Worm (Caenorhabditis elegans) whole organism, L2 larva: ENCODE data around the gene mrpl-42.

Experiments used
- C34F6.9 ChIP-seq: fragments of 150-350 bp; optimal IDR thresholded peaks from 2 replicates; lab custom pipeline; 2014; ENCODE audit warnings: missing biosample characterization, missing genetic modification characterization
- F13H6.1 ChIP-seq: sonication (generic microtip); optimal IDR thresholded peaks from 2 replicates; lab custom pipeline; 2016; ENCODE audit warnings: missing genetic modification characterization, missing compliant biosample characterization
- R02D3.7 ChIP-seq: fragments of 150-350 bp; optimal IDR thresholded peaks from 2 replicates; lab custom pipeline; 2014; ENCODE audit warnings: missing biosample characterization, missing genetic modification characterization
- Y55F3AM.14 ChIP-seq: fragments of 200-800 bp; sonication (Bioruptor generic); optimal IDR thresholded peaks from 2 replicates; lab custom pipeline; 2018; ENCODE audit warnings: mild to moderate bottlenecking, missing genetic modification characterization, missing compliant biosample characterization
- alr-1 ChIP-seq: fragments of 150-350 bp; optimal IDR thresholded peaks from 2 replicates; lab custom pipeline; 2014; ENCODE audit warnings: missing biosample characterization, missing genetic modification characterization
- ama-1 ChIP-seq: fragments of 150-350 bp; optimal IDR thresholded peaks from 2 replicates; lab custom pipeline; 2018; ENCODE audit warnings: inconsistent platforms
- blmp-1 ChIP-seq: sonication (generic microtip); optimal IDR thresholded peaks from 2 replicates; lab custom pipeline; 2017; ENCODE audit warnings: missing genetic modification characterization, mild to moderate bottlenecking, missing compliant biosample characterization, antibody characterized with exemption, moderate library complexity; ENCODE audit not compliant: insufficient read depth
- ceh-16 ChIP-seq: fragments of 150-350 bp; optimal IDR thresholded peaks from 2 replicates; lab custom pipeline; 2014; ENCODE audit warnings: missing biosample characterization, missing genetic modification characterization
- ceh-82 ChIP-seq: fragments of 150-350 bp; optimal IDR thresholded peaks from 2 replicates; lab custom pipeline; 2014; ENCODE audit warnings: missing biosample characterization, missing genetic modification characterization
- crh-2 ChIP-seq: sonication (generic microtip); optimal IDR thresholded peaks from 2 replicates; lab custom pipeline; 2017; ENCODE audit warnings: missing biosample characterization, missing genetic modification characterization
- dmd-4 ChIP-seq: sonication (generic microtip); optimal IDR thresholded peaks from 2 replicates; lab custom pipeline; 2017; ENCODE audit warnings: missing biosample characterization, missing genetic modification characterization
- egl-27 ChIP-seq: sonication (generic microtip); optimal IDR thresholded peaks from 3 replicates; lab custom pipeline; 2017; ENCODE audit warnings: missing biosample characterization, missing genetic modification reagents, missing genetic modification characterization
- elt-1 ChIP-seq: fragments of 150-350 bp; optimal IDR thresholded peaks from 2 replicates; lab custom pipeline; 2014; ENCODE audit warnings: missing biosample characterization, missing genetic modification characterization
- fos-1 ChIP-seq: fragments of 150-350 bp; optimal IDR thresholded peaks from 2 replicates; lab custom pipeline; 2014; ENCODE audit warnings: missing biosample characterization, missing genetic modification characterization
- gmeb-1 ChIP-seq: fragments of 150-350 bp; optimal IDR thresholded peaks from 2 replicates; lab custom pipeline; 2014; ENCODE audit warnings: missing biosample characterization, missing genetic modification characterization
- lin-11 ChIP-seq: fragments of 150-350 bp; sonication (generic microtip); optimal IDR thresholded peaks from 2 replicates; lab custom pipeline; 2014; ENCODE audit warnings: missing biosample characterization, missing genetic modification characterization, inconsistent platforms, mixed read lengths
- lin-13 ChIP-seq: fragments of 150-350 bp; optimal IDR thresholded peaks from 2 replicates; lab custom pipeline; 2014; ENCODE audit warnings: missing biosample characterization, missing genetic modification reagents, missing genetic modification characterization
- lin-39 ChIP-seq: fragments of 150-350 bp; optimal IDR thresholded peaks from 2 replicates; lab custom pipeline; 2014; ENCODE audit warnings: missing biosample characterization, missing genetic modification reagents, missing genetic modification characterization
- lsy-2 ChIP-seq, 2 experiments: fragments of 150-350 bp in 1 of 2; sonication (generic microtip) in 1 of 2; optimal IDR thresholded peaks; 2 replicates each; lab custom pipeline; 2014 to 2017; ENCODE audit warnings: missing biosample characterization in 2 of 2, missing genetic modification characterization in 2 of 2
- mab-5 ChIP-seq: fragments of 150-350 bp; optimal IDR thresholded peaks from 2 replicates; lab custom pipeline; 2014; ENCODE audit warnings: missing biosample characterization, missing genetic modification characterization
- mbf-1 ChIP-seq: sonication (generic microtip); optimal IDR thresholded peaks from 2 replicates; lab custom pipeline; 2017; ENCODE audit warnings: missing biosample characterization, missing genetic modification characterization
- mdl-1 ChIP-seq, 2 experiments: fragments of 150-350 bp in 1 of 2; sonication (generic microtip) in 1 of 2; optimal IDR thresholded peaks; 2 replicates each; lab custom pipeline; 2017; ENCODE audit warnings: missing biosample characterization in 2 of 2, missing genetic modification characterization in 2 of 2
- nhr-10 ChIP-seq: sonication (generic microtip); optimal IDR thresholded peaks from 2 replicates; lab custom pipeline; 2017; ENCODE audit warnings: missing biosample characterization, missing genetic modification characterization
- nhr-11 ChIP-seq: fragments of 150-350 bp; optimal IDR thresholded peaks from 2 replicates; lab custom pipeline; 2014; ENCODE audit warnings: missing biosample characterization, missing genetic modification characterization
- nhr-12 ChIP-seq: fragments of 150-350 bp; optimal IDR thresholded peaks from 2 replicates; lab custom pipeline; 2014; ENCODE audit warnings: missing biosample characterization, missing genetic modification characterization
- nhr-129 ChIP-seq: fragments of 150-350 bp; optimal IDR thresholded peaks from 2 replicates; lab custom pipeline; 2014; ENCODE audit warnings: missing biosample characterization, missing genetic modification characterization
- nhr-21 ChIP-seq: fragments of 150-350 bp; optimal IDR thresholded peaks from 2 replicates; lab custom pipeline; 2014; ENCODE audit warnings: missing biosample characterization, missing genetic modification characterization
- nhr-23 ChIP-seq: fragments of 150-350 bp; optimal IDR thresholded peaks from 2 replicates; lab custom pipeline; 2014; ENCODE audit warnings: missing biosample characterization, missing genetic modification reagents, missing genetic modification characterization
- nhr-237 ChIP-seq: fragments of 150-350 bp; optimal IDR thresholded peaks from 2 replicates; lab custom pipeline; 2014; ENCODE audit warnings: missing biosample characterization, missing genetic modification characterization
- nhr-25 ChIP-seq: fragments of 150-350 bp; sonication (generic microtip); optimal IDR thresholded peaks from 3 replicates; lab custom pipeline; 2014; ENCODE audit warnings: missing biosample characterization, missing genetic modification characterization
- nhr-6 ChIP-seq: fragments of 150-350 bp; optimal IDR thresholded peaks from 2 replicates; lab custom pipeline; 2014; ENCODE audit warnings: missing biosample characterization, missing genetic modification characterization
- nhr-77 ChIP-seq: fragments of 150-350 bp; optimal IDR thresholded peaks from 2 replicates; lab custom pipeline; 2014; ENCODE audit warnings: missing biosample characterization, missing genetic modification characterization
- peb-1 ChIP-seq: fragments of 150-350 bp; optimal IDR thresholded peaks from 2 replicates; lab custom pipeline; 2014; ENCODE audit warnings: missing biosample characterization, missing genetic modification characterization
- skn-1 ChIP-seq: sonication (generic microtip); optimal IDR thresholded peaks from 2 replicates; lab custom pipeline; 2017; ENCODE audit warnings: missing biosample characterization, missing genetic modification characterization
- sma-3 ChIP-seq: sonication (generic microtip); optimal IDR thresholded peaks from 2 replicates; lab custom pipeline; 2016; ENCODE audit warnings: missing genetic modification reagents, missing genetic modification characterization, missing compliant biosample characterization
- sma-9 ChIP-seq, 2 experiments: fragments of 150-350 bp in 1 of 2; sonication (generic microtip) in 1 of 2; optimal IDR thresholded peaks; 2 replicates each; lab custom pipeline; 2014 to 2016; ENCODE audit warnings: missing genetic modification characterization in 2 of 2, mild to moderate bottlenecking in 1 of 2, missing biosample characterization in 1 of 2, missing compliant biosample characterization in 1 of 2, missing genetic modification reagents in 1 of 2, moderate library complexity in 1 of 2
- unc-39 ChIP-seq: fragments of 150-350 bp; optimal IDR thresholded peaks from 2 replicates; lab custom pipeline; 2014; ENCODE audit warnings: missing biosample characterization, missing genetic modification characterization
- unc-55 ChIP-seq: fragments of 150-350 bp; sonication (generic microtip); optimal IDR thresholded peaks from 3 replicates; lab custom pipeline; 2014; ENCODE audit warnings: missing biosample characterization, missing genetic modification reagents, missing genetic modification characterization
- zag-1 ChIP-seq: fragments of 150-350 bp; optimal IDR thresholded peaks from 2 replicates; lab custom pipeline; 2014; ENCODE audit warnings: missing biosample characterization, missing genetic modification characterization
- ztf-1 ChIP-seq: fragments of 200-800 bp; sonication (Bioruptor generic); conservative IDR thresholded peaks from 2 replicates; pipeline ENCODE4 v1.3.6; 2022; ENCODE audit warnings: missing genetic modification characterization, missing compliant biosample characterization
- ztf-11 ChIP-seq: sonication (generic microtip); optimal IDR thresholded peaks from 2 replicates; lab custom pipeline; 2017; ENCODE audit warnings: missing biosample characterization, missing genetic modification characterization

mrpl-42 gene

DNA sequence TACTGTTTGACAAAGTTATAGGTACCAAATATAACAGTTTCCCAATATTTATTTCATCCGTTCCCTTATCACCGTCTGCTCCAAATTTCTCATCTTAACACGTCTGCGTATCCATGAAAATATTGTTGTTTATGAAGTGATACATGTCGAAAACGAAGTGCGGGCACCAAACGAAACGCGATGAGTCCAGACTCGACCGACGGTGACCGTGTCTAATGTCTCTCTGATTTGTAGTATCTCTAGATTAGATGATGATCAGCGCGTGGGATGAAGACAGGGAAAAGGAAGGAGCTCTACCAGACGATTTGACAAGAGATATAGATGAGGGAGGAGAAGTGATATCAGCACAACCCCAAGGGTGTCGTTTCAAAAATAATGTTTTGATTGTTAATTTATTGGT lies 14.1 kb downstream of the mrpl-42 start:
- no peak for TF ChIP-seq nhr-23 (tag; lab: Kevin White, UChicago)
- TF ChIP-seq C34F6.9, result peak; percentile 24
- no peak for TF ChIP-seq mdl-1 (tag; optimal IDR thresholded peaks at IDR 0.05; lab: Kevin White, UChicago)
- no peak for TF ChIP-seq ceh-82 (tag; lab: Kevin White, UChicago)
- TF ChIP-seq gmeb-1 (tag; lab: Kevin White, UChicago), result no peak
- TF ChIP-seq fos-1 (tag; lab: Kevin White, UChicago), result no peak
- TF ChIP-seq lin-13, result no peak
- TF ChIP-seq sma-9 (GFP tag; optimal IDR thresholded peaks at IDR 0.05; lab: Kevin White, UChicago), result peak; percentile 52
- TF ChIP-seq sma-9 (tag; optimal IDR thresholded peaks at IDR 0.05; lab: Kevin White, UChicago), result no peak
- TF ChIP-seq ama-1, result no peak
- no peak for TF ChIP-seq elt-1
- TF ChIP-seq ztf-1 (GFP tag; lab: Robert Waterston, UW), result no peak
- no peak for TF ChIP-seq unc-39 (tag; lab: Kevin White, UChicago)
- TF ChIP-seq nhr-21 (tag; lab: Kevin White, UChicago), result no peak
- no peak for TF ChIP-seq nhr-12 (tag; lab: Kevin White, UChicago)
- TF ChIP-seq skn-1 (tag; lab: Kevin White, UChicago), result no peak
- no peak for TF ChIP-seq alr-1
- TF ChIP-seq F13H6.1 (tag; lab: Kevin White, UChicago), result peak; percentile 70
- no peak for TF ChIP-seq lin-11 (tag; lab: Kevin White, UChicago)
- TF ChIP-seq unc-55, result no peak
- peak; percentile 50 for TF ChIP-seq nhr-129
- TF ChIP-seq dmd-4 (tag; lab: Kevin White, UChicago), result no peak
- TF ChIP-seq nhr-77 (tag; lab: Kevin White, UChicago), result no peak
- no peak for TF ChIP-seq R02D3.7 (tag; lab: Kevin White, UChicago)
- no peak for TF ChIP-seq nhr-10
- no peak for TF ChIP-seq mbf-1
- peak in 1 of 2 experiments; percentile 36 for TF ChIP-seq lsy-2 (tag; optimal IDR thresholded peaks at IDR 0.05; lab: Kevin White, UChicago)
- TF ChIP-seq peb-1, result no peak
- TF ChIP-seq zag-1 (tag; lab: Kevin White, UChicago), result no peak
- TF ChIP-seq crh-2, result no peak
- TF ChIP-seq, all 48 proteins: peak for 5

- TF ChIP-seq mbf-1 (no peak), lin-11 (tag; lab: Kevin White, UChicago) (no peak), lin-39 (tag; lab: Kevin White, UChicago) (no peak), nhr-237 (no peak), nhr-25 (tag; lab: Kevin White, UChicago) (no peak), zag-1 (tag; lab: Kevin White, UChicago) (no peak), nhr-11 (tag; lab: Kevin White, UChicago) (no peak), gmeb-1 (tag; lab: Kevin White, UChicago) (no peak), R02D3.7 (tag; lab: Kevin White, UChicago) (no peak), lin-13 (no peak), unc-55 (no peak), dmd-4 (tag; lab: Kevin White, UChicago) (no peak), nhr-10 (no peak), egl-27 (tag; lab: Kevin White, UChicago) (no peak), peb-1 (no peak), blmp-1 (no peak), sma-3 (GFP tag; lab: Kevin White, UChicago) (no peak), Y55F3AM.14 (GFP tag; lab: Kevin White, UChicago) (no peak), nhr-21 (tag; lab: Kevin White, UChicago) (no peak), ceh-82 (tag; lab: Kevin White, UChicago) (no peak), mdl-1 (tag; optimal IDR thresholded peaks at IDR 0.05; lab: Kevin White, UChicago) (no peak), mab-5 (tag; lab: Kevin White, UChicago) (no peak), ceh-16 (no peak), lsy-2 (tag; optimal IDR thresholded peaks at IDR 0.05; lab: Kevin White, UChicago) (peak in 1 of 2 experiments; percentile 26), crh-2 (no peak), fos-1 (tag; lab: Kevin White, UChicago) (no peak), nhr-6 (tag; lab: Kevin White, UChicago) (no peak), ztf-11 (tag; lab: Kevin White, UChicago) (no peak), nhr-12 (tag; lab: Kevin White, UChicago) (no peak), unc-39 (tag; lab: Kevin White, UChicago) (no peak), sma-9 (GFP tag; optimal IDR thresholded peaks at IDR 0.05; lab: Kevin White, UChicago) (peak; percentile 19), sma-9 (tag; optimal IDR thresholded peaks at IDR 0.05; lab: Kevin White, UChicago) (no peak), F13H6.1 (tag; lab: Kevin White, UChicago) (no peak), C34F6.9 (peak; percentile 11), alr-1 (no peak), nhr-129 (peak; percentile 36)
- TF ChIP-seq, all 48 proteins: peak for 4
Observed at ce11 chrIV:9079330-9079729, 14.9 kb downstream of the mrpl-42 start.
